Fruit fly (Drosophila melanogaster) whole organism, wandering third instar larva: ENCODE data around the gene CG31643.

Experiments
- Abd-B ChIP-seq: fragments of >200 bp; optimal IDR thresholded peaks from 2 replicates; lab custom pipeline; 2017; ENCODE audit warnings: missing biosample characterization, missing genetic modification characterization
- CG32264 ChIP-seq: fragments of 200-800 bp; sonication (Bioruptor generic); optimal IDR thresholded peaks from 2 replicates; lab custom pipeline; 2016; ENCODE audit warnings: missing biosample characterization, missing genetic modification characterization
- CG9705 ChIP-seq: fragments of 200-800 bp; sonication (Bioruptor generic); optimal IDR thresholded peaks from 2 replicates; lab custom pipeline; 2018; ENCODE audit warnings: missing biosample characterization, mild to moderate bottlenecking, missing genetic modification characterization
- CrebA ChIP-seq: fragments of 200-800 bp; sonication (Bioruptor generic); optimal IDR thresholded peaks from 2 replicates; lab custom pipeline; 2016; ENCODE audit warnings: missing biosample characterization, mild to moderate bottlenecking, missing genetic modification characterization, borderline replicate concordance
- Dif ChIP-seq: fragments of 200-275, 200-300 bp; sonication (Bioruptor generic); optimal IDR thresholded peaks from 2 replicates; lab custom pipeline; 2018; ENCODE audit warnings: missing biosample characterization, missing genetic modification characterization; ENCODE audit not compliant: partially characterized antibody
- GATAd ChIP-seq: sonication (Bioruptor generic); optimal IDR thresholded peaks from 2 replicates; lab custom pipeline; 2016; ENCODE audit warnings: missing biosample characterization, missing genetic modification characterization
- HLH106 ChIP-seq: fragments of 200-800 bp; optimal IDR thresholded peaks from 3 replicates; lab custom pipeline; 2019; ENCODE audit warnings: missing biosample characterization, mild to moderate bottlenecking, missing genetic modification characterization, moderate library complexity
- Hnf4 ChIP-seq: fragments of 200-800 bp; sonication (Bioruptor generic); optimal IDR thresholded peaks from 2 replicates; lab custom pipeline; 2016; ENCODE audit warnings: missing biosample characterization, mild to moderate bottlenecking, missing genetic modification characterization
- Myc ChIP-seq: fragments of >200 bp; optimal IDR thresholded peaks from 2 replicates; lab custom pipeline; 2017
- N ChIP-seq: fragments of >200 bp; optimal IDR thresholded peaks from 2 replicates; lab custom pipeline; 2018; ENCODE audit warnings: missing biosample characterization, missing external identifiers, missing genetic modification characterization
- OdsH ChIP-seq: fragments of 200-800 bp; sonication (Bioruptor generic); optimal IDR thresholded peaks from 2 replicates; lab custom pipeline; 2016; ENCODE audit warnings: missing biosample characterization, mild to moderate bottlenecking, missing genetic modification characterization
- Rel ChIP-seq, 2 experiments: fragments of 200-800 bp; sonication (Bioruptor generic) in 1 of 2; optimal IDR thresholded peaks; 2 replicates in 1 of 2; 3 replicates in 1 of 2; lab custom pipeline; 2016 to 2019; ENCODE audit warnings: mild to moderate bottlenecking in 2 of 2, missing biosample characterization in 2 of 2, missing genetic modification characterization in 2 of 2, moderate library complexity in 1 of 2
- Sp1 ChIP-seq: fragments of 200-800 bp; sonication (Bioruptor generic); optimal IDR thresholded peaks from 3 replicates; lab custom pipeline; 2019; ENCODE audit warnings: missing biosample characterization, mild to moderate bottlenecking, missing genetic modification characterization, moderate library complexity
- Vsx2 ChIP-seq: fragments of 200-300, 225-300 bp; sonication (Bioruptor generic); optimal IDR thresholded peaks from 2 replicates; lab custom pipeline; 2018; ENCODE audit warnings: missing biosample characterization, missing genetic modification characterization; ENCODE audit not compliant: partially characterized antibody
- br ChIP-seq: fragments of 200-800 bp; sonication (Bioruptor generic); optimal IDR thresholded peaks from 2 replicates; lab custom pipeline; 2016; ENCODE audit warnings: missing biosample characterization, missing genetic modification characterization
- brk ChIP-seq: fragments of 200-800 bp; sonication (Bioruptor generic); optimal IDR thresholded peaks from 2 replicates; lab custom pipeline; 2016; ENCODE audit warnings: missing biosample characterization, mild to moderate bottlenecking, missing genetic modification characterization
- dl ChIP-seq, 2 experiments: fragments of 175-275, 200-275 bp in 1 of 2; fragments of 200-275 bp in 1 of 2; sonication (Bioruptor generic); optimal IDR thresholded peaks; lab custom pipeline; 2018; ENCODE audit warnings: mild to moderate bottlenecking in 2 of 2, missing biosample characterization in 2 of 2, missing genetic modification characterization in 2 of 2, moderate library complexity in 2 of 2; ENCODE audit not compliant: partially characterized antibody in 2 of 2, insufficient read depth in 1 of 2
- dmrt93B ChIP-seq: fragments of 200-800 bp; sonication (Bioruptor generic); optimal IDR thresholded peaks from 2 replicates; lab custom pipeline; 2018; ENCODE audit warnings: missing biosample characterization, mild to moderate bottlenecking, missing genetic modification characterization
- dsf ChIP-seq: sonication (Bioruptor generic); optimal IDR thresholded peaks from 2 replicates; lab custom pipeline; 2016; ENCODE audit warnings: missing biosample characterization, missing genetic modification characterization, borderline replicate concordance
- ey ChIP-seq: fragments of 200-800 bp; sonication (Bioruptor generic); optimal IDR thresholded peaks from 2 replicates; lab custom pipeline; 2016; ENCODE audit warnings: missing biosample characterization, missing genetic modification characterization
- foxo ChIP-seq, 2 experiments: fragments of 200-800 bp; sonication (Bioruptor generic); optimal IDR thresholded peaks; 2 replicates in 1 of 2; 3 replicates in 1 of 2; lab custom pipeline; 2016 to 2017; ENCODE audit warnings: missing biosample characterization in 2 of 2, missing genetic modification characterization in 2 of 2
- fru ChIP-seq: fragments of 200-800 bp; sonication (Bioruptor generic); optimal IDR thresholded peaks from 3 replicates; lab custom pipeline; 2016; ENCODE audit warnings: missing biosample characterization, mild to moderate bottlenecking, missing genetic modification characterization
- h ChIP-seq: fragments of 200-800 bp; sonication (Bioruptor generic); optimal IDR thresholded peaks from 3 replicates; lab custom pipeline; 2016; ENCODE audit warnings: missing biosample characterization, mild to moderate bottlenecking, missing genetic modification characterization
- jim ChIP-seq: fragments of 175-275, 200-325 bp; sonication (Bioruptor generic); optimal IDR thresholded peaks from 2 replicates; lab custom pipeline; 2016; ENCODE audit warnings: missing biosample characterization, mild to moderate bottlenecking, missing genetic modification characterization
- pan ChIP-seq: fragments of >200 bp; optimal IDR thresholded peaks from 2 replicates; lab custom pipeline; 2017
- psq ChIP-seq: fragments of 200-800 bp; sonication (Bioruptor generic); optimal IDR thresholded peaks from 3 replicates; lab custom pipeline; 2017; ENCODE audit warnings: missing biosample characterization, mild to moderate bottlenecking, missing genetic modification characterization, moderate library complexity
- rgr ChIP-seq: fragments of 200-800 bp; sonication (Bioruptor generic); optimal IDR thresholded peaks from 3 replicates; lab custom pipeline; 2016; ENCODE audit warnings: missing biosample characterization, mild to moderate bottlenecking, missing genetic modification characterization
- sage ChIP-seq: fragments of 200-800 bp; sonication (Bioruptor generic); optimal IDR thresholded peaks from 2 replicates; lab custom pipeline; 2016; ENCODE audit warnings: missing biosample characterization, mild to moderate bottlenecking, missing genetic modification characterization
- sv ChIP-seq: fragments of 200-800 bp; sonication (Bioruptor generic); optimal IDR thresholded peaks from 3 replicates; lab custom pipeline; 2016; ENCODE audit warnings: missing biosample characterization, missing genetic modification characterization
- usp ChIP-seq: fragments of >200 bp; optimal IDR thresholded peaks from 2 replicates; lab custom pipeline; 2017; ENCODE audit warnings: missing biosample characterization, missing genetic modification characterization

Gene CG31643

dm6 chr2L:6024345-6024907 lies 13.5 kb upstream of the CG31643 start, which contains the start of gene CG9107:
Gene CG9107, minus strand, starts transcription at chr2L:6024539.
- TF ChIP-seq dl (GFP tag; optimal IDR thresholded peaks at IDR 0.05; lab: Kevin White, UChicago; ENCODE audit: insufficient read depth in 1 of 2, partially characterized antibody in 2 of 2): no peak
- TF ChIP-seq Myc: peak; percentile 50

- TF ChIP-seq Rel (GFP tag; optimal IDR thresholded peaks at IDR 0.05; lab: Kevin White, UChicago) (no peak), Rel (tag; optimal IDR thresholded peaks at IDR 0.05; lab: Kevin White, UChicago) (no peak), dl (GFP tag; optimal IDR thresholded peaks at IDR 0.05; lab: Kevin White, UChicago; ENCODE audit: insufficient read depth in 1 of 2, partially characterized antibody in 2 of 2) (no peak), Vsx2 (GFP tag; lab: Kevin White, UChicago) (no peak), CG32264 (no peak), brk (GFP tag; lab: Kevin White, UChicago) (no peak), pan (no peak), CrebA (GFP tag; lab: Kevin White, UChicago) (no peak), h (GFP tag; lab: Kevin White, UChicago) (no peak), N (no peak), GATAd (GFP tag; lab: Kevin White, UChicago) (no peak), usp (GFP tag; lab: Kevin White, UChicago) (no peak), br (no peak), dmrt93B (no peak), Dif (GFP tag; lab: Kevin White, UChicago) (no peak), sage (GFP tag; lab: Kevin White, UChicago) (no peak), psq (GFP tag; lab: Kevin White, UChicago) (no peak), jim (no peak), CG9705 (GFP tag; lab: Kevin White, UChicago) (no peak)
- TF ChIP-seq, all 38 proteins: peak for 0
These were observed 9.2 kb upstream of the CG31643 start for dm6 chr2L:6028712-6029111.

- no peak for TF ChIP-seq usp (GFP tag; lab: Kevin White, UChicago)
- TF ChIP-seq Sp1 (GFP tag; lab: Kevin White, UChicago): no peak
- peak; percentile 20 for TF ChIP-seq h (GFP tag; lab: Kevin White, UChicago)
- TF ChIP-seq dsf (GFP tag; lab: Kevin White, UChicago): no peak
- TF ChIP-seq ey: no peak
- peak; percentile 37 for TF ChIP-seq HLH106 (tag; lab: Kevin White, UChicago)
- no peak for TF ChIP-seq foxo (GFP tag; optimal IDR thresholded peaks at IDR 0.05; lab: Kevin White, UChicago)
- no peak for TF ChIP-seq jim
- TF ChIP-seq, all 38 proteins: peak for 2
These were observed 6.1 kb upstream of the CG31643 start for dm6 chr2L:6031838-6032237.

- no peak for TF ChIP-seq Sp1 (GFP tag; lab: Kevin White, UChicago)
- TF ChIP-seq foxo (GFP tag; optimal IDR thresholded peaks at IDR 0.05; lab: Kevin White, UChicago): no peak
- no peak for TF ChIP-seq psq (GFP tag; lab: Kevin White, UChicago)
- no peak for TF ChIP-seq CrebA (GFP tag; lab: Kevin White, UChicago)
- no peak for TF ChIP-seq Vsx2 (GFP tag; lab: Kevin White, UChicago)
- TF ChIP-seq Hnf4 (GFP tag; lab: Kevin White, UChicago): no peak
- TF ChIP-seq br: no peak
- TF ChIP-seq pan: no peak
- no peak for TF ChIP-seq OdsH
- TF ChIP-seq GATAd (GFP tag; lab: Kevin White, UChicago): no peak
- no peak for TF ChIP-seq sage (GFP tag; lab: Kevin White, UChicago)
- TF ChIP-seq dsf (GFP tag; lab: Kevin White, UChicago): no peak
- no peak for TF ChIP-seq Rel (GFP tag; optimal IDR thresholded peaks at IDR 0.05; lab: Kevin White, UChicago)
- no peak for TF ChIP-seq Rel (tag; optimal IDR thresholded peaks at IDR 0.05; lab: Kevin White, UChicago)
- no peak for TF ChIP-seq rgr (GFP tag; lab: Kevin White, UChicago)
- no peak for TF ChIP-seq Abd-B
- no peak for TF ChIP-seq CG9705 (GFP tag; lab: Kevin White, UChicago)
- no peak for TF ChIP-seq sv (GFP tag; lab: Kevin White, UChicago)
- TF ChIP-seq fru (GFP tag; lab: Kevin White, UChicago): no peak
- no peak for TF ChIP-seq h (GFP tag; lab: Kevin White, UChicago)
These were observed 3.6 kb upstream of the CG31643 start, which contains the start of gene CG9109 for dm6 chr2L:6034344-6034743. Gene CG9109, minus strand, starts transcription at chr2L:6034423.
